Fruit fly (Drosophila melanogaster): Measurements from ENCODE around the gene CG6244.
A peak's percentile ranks its signal among the peaks of the same experiment; 100 is the strongest.

CG6244 gene

dm6 chr3L:15834877-15835555, 26.9 kb downstream of the CG6244 start, which contains the start of gene CG18081 (continued):
- TF ChIP-seq gsb (GFP tag; IDR thresholded peaks at IDR 0.05): no peak
- no peak for TF ChIP-seq sob (GFP tag; IDR thresholded peaks at IDR 0.05)
- no peak for TF ChIP-seq CG12219 (GFP tag; optimal IDR thresholded peaks at IDR 0.05)
- no peak for TF ChIP-seq CG11456 (GFP tag; IDR thresholded peaks at IDR 0.05)
- TF ChIP-seq stc (GFP tag; IDR thresholded peaks at IDR 0.05): no peak
- TF ChIP-seq CG2678 (tag; optimal IDR thresholded peaks at IDR 0.05): no peak
- TF ChIP-seq CG2116 (GFP tag; optimal IDR thresholded peaks at IDR 0.05): peak; percentile 27
- TF ChIP-seq MESR4 (GFP tag; optimal IDR thresholded peaks at IDR 0.05): peak; percentile 82
- TF ChIP-seq CG2129 (GFP tag; IDR thresholded peaks at IDR 0.05; ENCODE audit: partially characterized antibody): no peak
- no peak for TF ChIP-seq CG18262 (tag; optimal IDR thresholded peaks at IDR 0.05)
- TF ChIP-seq CG9817 (tag; optimal IDR thresholded peaks at IDR 0.05): no peak
- no peak for TF ChIP-seq CG5953 (GFP tag; IDR thresholded peaks at IDR 0.05)
- no peak for TF ChIP-seq CG6683 (GFP tag; optimal IDR thresholded peaks at IDR 0.05)
- no peak for TF ChIP-seq CG11398 (GFP tag; optimal IDR thresholded peaks at IDR 0.05)
- no peak for TF ChIP-seq fru (optimal IDR thresholded peaks at IDR 0.05)
- TF ChIP-seq NFAT (GFP tag; IDR thresholded peaks at IDR 0.05): no peak
- TF ChIP-seq Asciz (GFP tag; optimal IDR thresholded peaks at IDR 0.05): no peak
- TF ChIP-seq pan (optimal IDR thresholded peaks at IDR 0.05): no peak
- TF ChIP-seq pan (GFP tag; optimal IDR thresholded peaks at IDR 0.05 in 1 of 2, IDR thresholded peaks at IDR 0.05 in 1 of 2): no peak
- TF ChIP-seq sna (GFP tag; IDR thresholded peaks at IDR 0.05; ENCODE audit: partially characterized antibody): no peak
- TF ChIP-seq tx (GFP tag; optimal IDR thresholded peaks at IDR 0.05): no peak
- TF ChIP-seq da (GFP tag; optimal IDR thresholded peaks at IDR 0.05): no peak
- TF ChIP-seq Mrtf (GFP tag; IDR thresholded peaks at IDR 0.05): no peak
- TF ChIP-seq croc (GFP tag; conservative IDR thresholded peaks at IDR 0.05): no peak
- no peak for TF ChIP-seq Xrp1 (GFP tag; IDR thresholded peaks at IDR 0.05)
- TF ChIP-seq Atf-2 (GFP tag; optimal IDR thresholded peaks at IDR 0.05): no peak
- TF ChIP-seq CG10462 (GFP tag; optimal IDR thresholded peaks at IDR 0.05): peak; percentile 20
- peak; percentile 24 for TF ChIP-seq CG2712 (tag; optimal IDR thresholded peaks at IDR 0.05)
- no peak for TF ChIP-seq Bteb2 (GFP tag; optimal IDR thresholded peaks at IDR 0.05)
- no peak for TF ChIP-seq esg (GFP tag; conservative IDR thresholded peaks at IDR 0.05)
- no peak for TF ChIP-seq CG10959 (GFP tag; IDR thresholded peaks at IDR 0.05)
- TF ChIP-seq Dbx (GFP tag; IDR thresholded peaks at IDR 0.05): no peak
- TF ChIP-seq CG14014 (GFP tag; IDR thresholded peaks at IDR 0.05): no peak
- TF ChIP-seq CG34376 (GFP tag; optimal IDR thresholded peaks at IDR 0.05): no peak
- no peak for TF ChIP-seq insv (GFP tag; optimal IDR thresholded peaks at IDR 0.05)
- TF ChIP-seq CG5180 (GFP tag; optimal IDR thresholded peaks at IDR 0.05): no peak
- no peak for TF ChIP-seq CG32772 (GFP tag; IDR thresholded peaks at IDR 0.05)
- TF ChIP-seq luna (GFP tag; optimal IDR thresholded peaks at IDR 0.05): no peak
- TF ChIP-seq zfh1 (GFP tag; IDR thresholded peaks at IDR 0.05): no peak
- TF ChIP-seq maf-S (GFP tag; optimal IDR thresholded peaks at IDR 0.05): no peak
- no peak for TF ChIP-seq ro (GFP tag; IDR thresholded peaks at IDR 0.05)
- TF ChIP-seq pros (GFP tag; optimal IDR thresholded peaks at IDR 0.05): no peak
- no peak for TF ChIP-seq z (GFP tag; IDR thresholded peaks at IDR 0.05)
- no peak for TF ChIP-seq Doc2 (GFP tag; IDR thresholded peaks at IDR 0.05)
- no peak for TF ChIP-seq Hmr (GFP tag; optimal IDR thresholded peaks at IDR 0.05)
- no peak for TF ChIP-seq HLH54F (GFP tag; optimal IDR thresholded peaks at IDR 0.05)
- no peak for TF ChIP-seq nom (GFP tag; optimal IDR thresholded peaks at IDR 0.05)
- no peak for TF ChIP-seq hkb (optimal IDR thresholded peaks at IDR 0.05)
- TF ChIP-seq hkb (GFP tag; IDR thresholded peaks at IDR 0.05): no peak
- TF ChIP-seq CG15601 (tag; optimal IDR thresholded peaks at IDR 0.05): no peak
- no peak for TF ChIP-seq Jarid2 (GFP tag; optimal IDR thresholded peaks at IDR 0.05)
- peak; percentile 69 for TF ChIP-seq pita (GFP tag; optimal IDR thresholded peaks at IDR 0.05)

Data from whole organism, embryonic.